Fruit fly (Drosophila melanogaster) whole organism, embryonic: Measurements from ENCODE around the gene CG34183.

ENCODE experiments used
- Asciz ChIP-seq: fragments of 200-800 bp; sonication (Bioruptor generic); optimal IDR thresholded peaks from 2 replicates; lab custom pipeline; 2017; ENCODE audit warnings: missing biosample characterization, mild to moderate bottlenecking, missing genetic modification characterization, missing genetic modification reagents
- CG10959 ChIP-seq: fragments of 200-800 bp; sonication (Bioruptor generic); IDR thresholded peaks from 2 replicates; pipeline ENCODE4 v1.3.6; 2022; ENCODE audit warnings: missing biosample characterization, missing genetic modification characterization
- CG11093 ChIP-seq: fragments of 200-800 bp; sonication (Bioruptor generic); IDR thresholded peaks from 3 replicates; pipeline ENCODE4 v1.3.6; 2022; ENCODE audit warnings: missing biosample characterization, missing genetic modification characterization
- CG12155 ChIP-seq: fragments of 200-800 bp; sonication (Bioruptor generic); optimal IDR thresholded peaks from 3 replicates; lab custom pipeline; 2016; ENCODE audit warnings: missing biosample characterization, missing genetic modification characterization
- CG12236 ChIP-seq: fragments of 200-800 bp; sonication (Bioruptor generic); optimal IDR thresholded peaks from 2 replicates; lab custom pipeline; 2016; ENCODE audit warnings: missing biosample characterization, missing genetic modification characterization
- CG12299 ChIP-seq: fragments of 200-800 bp; sonication (Bioruptor generic); optimal IDR thresholded peaks from 2 replicates; lab custom pipeline; 2018; ENCODE audit warnings: missing biosample characterization, mild to moderate bottlenecking, missing genetic modification characterization
- CG14667 ChIP-seq: fragments of 200-800 bp; sonication (Bioruptor generic); IDR thresholded peaks from 2 replicates; pipeline ENCODE4 v1.3.6; 2022; ENCODE audit warnings: missing biosample characterization, missing genetic modification characterization
- CG2202 ChIP-seq: fragments of 200-800 bp; sonication (Bioruptor generic); optimal IDR thresholded peaks from 2 replicates; lab custom pipeline; 2018; ENCODE audit warnings: missing biosample characterization, mild to moderate bottlenecking, missing genetic modification characterization
- CG2678 ChIP-seq: fragments of 200-800 bp; sonication (Bioruptor generic); optimal IDR thresholded peaks from 3 replicates; lab custom pipeline; 2019; ENCODE audit warnings: missing biosample characterization, mild to moderate bottlenecking, missing genetic modification characterization, moderate library complexity
- CG30403 ChIP-seq: fragments of 200-800 bp; sonication (Bioruptor generic); optimal IDR thresholded peaks from 3 replicates; lab custom pipeline; 2016; ENCODE audit warnings: missing biosample characterization, missing genetic modification characterization
- CG31441 ChIP-seq: fragments of 200-800 bp; sonication (Bioruptor generic); IDR thresholded peaks from 2 replicates; pipeline ENCODE4 v1.3.6; 2022; ENCODE audit warnings: missing biosample characterization, missing genetic modification characterization
- CG4820 ChIP-seq: fragments of 200-800 bp; sonication (Bioruptor generic); optimal IDR thresholded peaks from 3 replicates; lab custom pipeline; 2016; ENCODE audit warnings: missing biosample characterization, missing genetic modification characterization
- CG6272 ChIP-seq: fragments of 200-800 bp; sonication (Bioruptor generic); IDR thresholded peaks from 2 replicates; pipeline ENCODE4 v1.3.6; 2022; ENCODE audit warnings: missing biosample characterization, missing genetic modification characterization
- CG6854 ChIP-seq: fragments of 200-800 bp; sonication (Bioruptor generic); optimal IDR thresholded peaks from 3 replicates; lab custom pipeline; 2017; ENCODE audit warnings: missing biosample characterization, mild to moderate bottlenecking, missing genetic modification characterization
- CG7372 ChIP-seq: fragments of 200-800 bp; sonication (Bioruptor generic); IDR thresholded peaks from 2 replicates; pipeline ENCODE4 v1.3.6; 2022; ENCODE audit warnings: missing biosample characterization, missing genetic modification characterization
- CG7963 ChIP-seq: fragments of 200-800 bp; sonication (Bioruptor generic); IDR thresholded peaks from 3 replicates; pipeline ENCODE4 v1.3.6; 2022; ENCODE audit warnings: missing biosample characterization, missing genetic modification characterization; ENCODE audit not compliant: partially characterized antibody
- CG9437 ChIP-seq: fragments of 200-800 bp; sonication (Bioruptor generic); optimal IDR thresholded peaks from 2 replicates; lab custom pipeline; 2018; ENCODE audit warnings: missing biosample characterization, mild to moderate bottlenecking, missing genetic modification characterization
- CG9727 ChIP-seq: fragments of 200-800 bp; sonication (Bioruptor generic); optimal IDR thresholded peaks from 3 replicates; lab custom pipeline; 2017; ENCODE audit warnings: missing biosample characterization, mild to moderate bottlenecking, missing genetic modification characterization
- CG9876 ChIP-seq: fragments of 200-800 bp; sonication (Bioruptor generic); optimal IDR thresholded peaks from 2 replicates; lab custom pipeline; 2016; ENCODE audit warnings: missing biosample characterization, missing genetic modification characterization
- CrebB ChIP-seq: fragments of 200-800 bp; sonication (Bioruptor generic); optimal IDR thresholded peaks from 3 replicates; lab custom pipeline; 2018; ENCODE audit warnings: missing biosample characterization, mild to moderate bottlenecking, missing genetic modification characterization
- Dip3 ChIP-seq: fragments of 200-800 bp; sonication (Bioruptor generic); optimal IDR thresholded peaks from 3 replicates; lab custom pipeline; 2016; ENCODE audit warnings: missing biosample characterization, missing genetic modification characterization
- ERR ChIP-seq: fragments of 200-800 bp; sonication (Bioruptor generic); optimal IDR thresholded peaks from 2 replicates; lab custom pipeline; 2016; ENCODE audit warnings: missing biosample characterization, missing genetic modification characterization
- Elba2 ChIP-seq: fragments of 200-800 bp; sonication (Bioruptor generic); optimal IDR thresholded peaks from 3 replicates; lab custom pipeline; 2016; ENCODE audit warnings: missing biosample characterization, missing genetic modification characterization
- HLH54F ChIP-seq: fragments of 200-800 bp; sonication (Bioruptor generic); optimal IDR thresholded peaks from 3 replicates; lab custom pipeline; 2016; ENCODE audit warnings: missing biosample characterization, missing genetic modification characterization
- Optix ChIP-seq: fragments of 200-800 bp; sonication (Bioruptor generic); IDR thresholded peaks from 3 replicates; pipeline ENCODE4 v1.3.6; 2022; ENCODE audit warnings: missing biosample characterization, missing genetic modification characterization
- Poxn ChIP-seq: fragments of 200-800 bp; sonication (Bioruptor generic); IDR thresholded peaks from 2 replicates; pipeline ENCODE4 v1.3.6; 2022; ENCODE audit warnings: missing biosample characterization, missing genetic modification characterization
- Ptx1 ChIP-seq: fragments of 200-800 bp; sonication (Bioruptor generic); IDR thresholded peaks from 2 replicates; pipeline ENCODE4 v1.3.6; 2022; ENCODE audit warnings: missing biosample characterization, missing genetic modification characterization
- Sry-δ ChIP-seq: fragments of 200-800 bp; sonication (Bioruptor generic); optimal IDR thresholded peaks from 2 replicates; lab custom pipeline; 2016; ENCODE audit warnings: missing biosample characterization, missing genetic modification characterization
- Xbp1 ChIP-seq: fragments of 200-800 bp; sonication (Bioruptor generic); optimal IDR thresholded peaks from 3 replicates; lab custom pipeline; 2016; ENCODE audit warnings: missing biosample characterization, mild to moderate bottlenecking, missing genetic modification characterization
- ara ChIP-seq: fragments of 200-800 bp; sonication (Bioruptor generic); IDR thresholded peaks from 2 replicates; pipeline ENCODE4 v1.3.6; 2022; ENCODE audit warnings: missing biosample characterization, missing genetic modification characterization
- bsh ChIP-seq, 2 experiments: fragments of 200-800 bp; sonication (Bioruptor generic); optimal IDR thresholded peaks; 2 replicates each; lab custom pipeline; 2017 to 2018; ENCODE audit warnings: mild to moderate bottlenecking in 2 of 2, missing biosample characterization in 2 of 2, missing genetic modification characterization in 2 of 2, moderate library complexity in 1 of 2
- dan ChIP-seq: fragments of 200-800 bp; sonication (Bioruptor generic); IDR thresholded peaks from 2 replicates; pipeline ENCODE4 v1.3.6; 2022; ENCODE audit warnings: missing biosample characterization, missing genetic modification characterization
- dmrt99B ChIP-seq: fragments of 200-800 bp; sonication (Bioruptor generic); optimal IDR thresholded peaks from 2 replicates; lab custom pipeline; 2018; ENCODE audit warnings: missing biosample characterization, mild to moderate bottlenecking, missing genetic modification characterization, moderate library complexity
- fd96Cb ChIP-seq: fragments of 200-800 bp; sonication (Bioruptor generic); optimal IDR thresholded peaks from 2 replicates; lab custom pipeline; 2018; ENCODE audit warnings: missing biosample characterization, mild to moderate bottlenecking, missing genetic modification characterization, moderate library complexity
- gcm ChIP-seq: fragments of 200-800 bp; sonication (Bioruptor generic); optimal IDR thresholded peaks from 2 replicates; lab custom pipeline; 2019; ENCODE audit warnings: missing biosample characterization, mild to moderate bottlenecking, missing genetic modification characterization, moderate library complexity
- lola ChIP-seq, 3 experiments: fragments of >200 bp in 2 of 3; fragments of 200-800 bp in 1 of 3; sonication (Bioruptor generic) in 1 of 3; optimal IDR thresholded peaks; 2 replicates each; lab custom pipeline; 2017 to 2019; ENCODE audit warnings: missing biosample characterization in 3 of 3, missing genetic modification characterization in 3 of 3, mild to moderate bottlenecking in 1 of 3, moderate library complexity in 1 of 3
- lov ChIP-seq, 2 experiments: fragments of 200-800 bp in 1 of 2; fragments of >200 bp in 1 of 2; sonication (Bioruptor generic) in 1 of 2; IDR thresholded peaks in 1 of 2; optimal IDR thresholded peaks in 1 of 2; 2 replicates in 1 of 2; 3 replicates in 1 of 2; pipeline versions ENCODE4 v1.3.6 to Lab custom; 2017 to 2022; ENCODE audit warnings: missing biosample characterization in 1 of 2, missing genetic modification characterization in 1 of 2
- nerfin-2 ChIP-seq: fragments of 200-800 bp; sonication (Bioruptor generic); IDR thresholded peaks from 2 replicates; pipeline ENCODE4 v1.3.6; 2022; ENCODE audit warnings: missing biosample characterization, missing genetic modification characterization; ENCODE audit not compliant: partially characterized antibody
- nom ChIP-seq: fragments of 200-800 bp; sonication (Bioruptor generic); optimal IDR thresholded peaks from 2 replicates; lab custom pipeline; 2017; ENCODE audit warnings: missing biosample characterization, missing genetic modification characterization, mild to moderate bottlenecking, moderate library complexity, missing genetic modification reagents
- pnt ChIP-seq: fragments of 200-800 bp; sonication (Bioruptor generic); optimal IDR thresholded peaks from 3 replicates; lab custom pipeline; 2016; ENCODE audit warnings: missing biosample characterization, missing genetic modification characterization
- row ChIP-seq: fragments of 200-800 bp; sonication (Bioruptor generic); IDR thresholded peaks from 3 replicates; pipeline ENCODE4 v1.3.6; 2022; ENCODE audit warnings: missing biosample characterization, missing genetic modification characterization
- salm ChIP-seq: fragments of 200-800 bp; sonication (Bioruptor generic); optimal IDR thresholded peaks from 2 replicates; lab custom pipeline; 2018; ENCODE audit warnings: missing biosample characterization, mild to moderate bottlenecking, missing genetic modification characterization
- sc ChIP-seq, 3 experiments: fragments of >200 bp in 2 of 3; fragments of 200-800 bp in 1 of 3; sonication (Bioruptor generic) in 1 of 3; optimal IDR thresholded peaks; 2 replicates in 2 of 3; 3 replicates in 1 of 3; lab custom pipeline; 2017; ENCODE audit warnings: mild to moderate bottlenecking in 1 of 3, missing biosample characterization in 1 of 3, missing genetic modification characterization in 1 of 3, missing genetic modification reagents in 1 of 3
- slou ChIP-seq: fragments of 200-800 bp; sonication (Bioruptor generic); optimal IDR thresholded peaks from 3 replicates; lab custom pipeline; 2016; ENCODE audit warnings: missing biosample characterization, missing genetic modification characterization
- sr ChIP-seq: fragments of 200-800 bp; sonication (Bioruptor generic); IDR thresholded peaks from 3 replicates; pipeline ENCODE4 v1.3.6; 2022; ENCODE audit warnings: missing biosample characterization, missing genetic modification characterization
- tll ChIP-seq, 2 experiments: fragments of 200-800 bp in 1 of 2; fragments of >200 bp in 1 of 2; sonication (Bioruptor generic) in 1 of 2; optimal IDR thresholded peaks; 2 replicates each; lab custom pipeline; 2017 to 2019; ENCODE audit warnings: missing biosample characterization in 2 of 2, missing genetic modification characterization in 2 of 2, mild to moderate bottlenecking in 1 of 2, moderate library complexity in 1 of 2
- trh ChIP-seq: fragments of 200-800 bp; sonication (Bioruptor generic); optimal IDR thresholded peaks from 2 replicates; lab custom pipeline; 2016; ENCODE audit warnings: missing biosample characterization, missing genetic modification characterization
- wor ChIP-seq: fragments of 200-800 bp; sonication (Bioruptor generic); IDR thresholded peaks from 2 replicates; pipeline ENCODE4 v1.3.6; 2022; ENCODE audit warnings: missing biosample characterization, missing genetic modification characterization
- z ChIP-seq: fragments of 200-800 bp; sonication (Bioruptor generic); IDR thresholded peaks from 3 replicates; pipeline ENCODE4 v1.3.6; 2022; ENCODE audit warnings: missing biosample characterization, missing genetic modification characterization

The CG34183 gene

dm6 chr2L:9938631-9939256 lies 48.2 kb upstream of the CG34183 start, which contains the start of the genes Datp and CG4619 (continued):
- TF ChIP-seq CG6272 (GFP tag; lab: Robert Waterston, UW) (no peak), CG6854 (GFP tag; lab: Kevin White, UChicago) (no peak), z (GFP tag; lab: Robert Waterston, UW) (no peak), dmrt99B (no peak), Sry-δ (GFP tag; lab: Kevin White, UChicago) (peak; percentile 30), CG12236 (GFP tag; lab: Kevin White, UChicago) (no peak), ara (GFP tag; lab: Robert Waterston, UW) (no peak), fd96Cb (tag; lab: Kevin White, UChicago) (no peak), Asciz (no peak), wor (GFP tag; lab: Robert Waterston, UW) (no peak), CG9876 (GFP tag; lab: Kevin White, UChicago) (peak; percentile 48), Dip3 (GFP tag; lab: Kevin White, UChicago) (peak; percentile 42), bsh (GFP tag; optimal IDR thresholded peaks at IDR 0.05; lab: Kevin White, UChicago) (no peak), sc (optimal IDR thresholded peaks at IDR 0.05; lab: Kevin White, UChicago) (no peak), sc (GFP tag; optimal IDR thresholded peaks at IDR 0.05; lab: Kevin White, UChicago) (no peak), pnt (no peak), CG7963 (GFP tag; lab: Robert Waterston, UW) (no peak; the same call in 2 of the 3 replicates), CG12155 (peak; percentile 11), HLH54F (peak; percentile 67), CrebB (no peak), Optix (no peak), sr (GFP tag; lab: Robert Waterston, UW) (no peak), Xbp1 (peak; percentile 61), CG31441 (GFP tag; lab: Robert Waterston, UW) (no peak), Elba2 (GFP tag; lab: Kevin White, UChicago) (peak; percentile 61), CG9727 (no peak), CG10959 (GFP tag; lab: Robert Waterston, UW) (no peak), CG9437 (peak; percentile 93), Ptx1 (GFP tag; lab: Robert Waterston, UW) (peak; percentile 47; the same call in 1 of the 2 replicates), CG14667 (GFP tag; lab: Robert Waterston, UW) (no peak), lov (optimal IDR thresholded peaks at IDR 0.05; lab: Kevin White, UChicago) (no peak), lov (GFP tag; IDR thresholded peaks at IDR 0.05; lab: Robert Waterston, UW) (peak; percentile 72; the same call in 1 of the 3 replicates), slou (GFP tag; lab: Kevin White, UChicago) (no peak), CG30403 (GFP tag; lab: Kevin White, UChicago) (no peak), CG7372 (no peak), row (GFP tag; lab: Robert Waterston, UW) (peak; percentile 61), tll (GFP tag; optimal IDR thresholded peaks at IDR 0.05; lab: Kevin White, UChicago) (no peak), nom (GFP tag; lab: Kevin White, UChicago) (no peak), CG2202 (tag; lab: Kevin White, UChicago) (no peak), dan (GFP tag; lab: Robert Waterston, UW) (no peak), trh (GFP tag; lab: Kevin White, UChicago) (no peak), Poxn (no peak), CG12299 (tag; lab: Kevin White, UChicago) (no peak), ERR (GFP tag; lab: Kevin White, UChicago) (no peak), gcm (GFP tag; lab: Kevin White, UChicago) (no peak), CG2678 (tag; lab: Kevin White, UChicago) (no peak), salm (tag; lab: Kevin White, UChicago) (no peak), nerfin-2 (GFP tag; lab: Robert Waterston, UW) (no peak), lola (GFP tag; optimal IDR thresholded peaks at IDR 0.05; lab: Kevin White, UChicago) (no peak), CG11093 (GFP tag; lab: Robert Waterston, UW) (no peak), CG4820 (GFP tag; lab: Kevin White, UChicago) (no peak)
